Worm (Caenorhabditis elegans) whole organism, early embryonic: Measurements from ENCODE around the gene fbxa-112.
"Not testable (repeated sequence)": the region's sequence is repeated elsewhere in the genome, so short reads cannot be mapped to it uniquely, and the experiment has no call there.

Experiments
- B0310.2 ChIP-seq: sonication (generic microtip); optimal IDR thresholded peaks from 2 replicates; lab custom pipeline; 2016; ENCODE audit warnings: mild to moderate bottlenecking, missing genetic modification characterization, missing compliant biosample characterization
- F13C5.2 ChIP-seq: sonication (generic microtip); optimal IDR thresholded peaks from 2 replicates; lab custom pipeline; 2017; ENCODE audit warnings: mild to moderate bottlenecking, missing genetic modification characterization, inconsistent platforms, missing compliant biosample characterization
- aly-1 ChIP-seq: sonication (generic microtip); optimal IDR thresholded peaks from 2 replicates; lab custom pipeline; 2016; ENCODE audit warnings: missing genetic modification characterization, missing compliant biosample characterization
- ama-1 ChIP-seq: fragments of 150-350 bp; optimal IDR thresholded peaks from 2 replicates; lab custom pipeline; 2014
- ceh-13 ChIP-seq: fragments of 200-800 bp; sonication (Bioruptor generic); optimal IDR thresholded peaks from 2 replicates; lab custom pipeline; 2018; ENCODE audit warnings: mild to moderate bottlenecking, missing genetic modification characterization, missing compliant biosample characterization
- ceh-36 ChIP-seq: sonication (generic microtip); optimal IDR thresholded peaks from 2 replicates; lab custom pipeline; 2016; ENCODE audit warnings: missing genetic modification characterization, inconsistent platforms, missing compliant biosample characterization
- ets-7 ChIP-seq: sonication (generic microtip); optimal IDR thresholded peaks from 2 replicates; lab custom pipeline; 2016; ENCODE audit warnings: missing genotype, missing genetic modification characterization, missing compliant biosample characterization
- flt-1 ChIP-seq: fragments of 200-800 bp; sonication (Bioruptor generic); IDR thresholded peaks from 2 replicates; pipeline ENCODE4 v1.3.6; 2022; ENCODE audit warnings: missing genetic modification characterization, missing compliant biosample characterization
- hmbx-1 ChIP-seq: sonication (generic microtip); optimal IDR thresholded peaks from 2 replicates; lab custom pipeline; 2016; ENCODE audit warnings: mild to moderate bottlenecking, missing genetic modification characterization, missing compliant biosample characterization
- hmg-4 ChIP-seq: fragments of 200-800 bp; sonication (Bioruptor generic); optimal IDR thresholded peaks from 2 replicates; lab custom pipeline; 2018; ENCODE audit warnings: mild to moderate bottlenecking, missing genetic modification characterization, missing compliant biosample characterization
- hnd-1 ChIP-seq: sonication (generic microtip); optimal IDR thresholded peaks from 2 replicates; lab custom pipeline; 2016; ENCODE audit warnings: missing genetic modification characterization, missing compliant biosample characterization
- pes-1 ChIP-seq: fragments of 200-800 bp; sonication (Bioruptor generic); IDR thresholded peaks from 2 replicates; pipeline ENCODE4 v1.3.6; 2022; ENCODE audit warnings: missing genetic modification reagents, missing genetic modification characterization, missing compliant biosample characterization
- scrt-1 ChIP-seq: fragments of 200-800 bp; sonication (Bioruptor generic); IDR thresholded peaks from 2 replicates; pipeline ENCODE4 v1.3.6; 2022; ENCODE audit warnings: missing genetic modification characterization, missing compliant biosample characterization
- sea-1 ChIP-seq: fragments of 200-800 bp; sonication (Bioruptor generic); conservative IDR thresholded peaks from 2 replicates; pipeline ENCODE4 v1.3.6; 2022; ENCODE audit warnings: missing genetic modification characterization, missing compliant biosample characterization
- tbx-11 ChIP-seq: fragments of 200-800 bp; sonication (Bioruptor generic); IDR thresholded peaks from 2 replicates; pipeline ENCODE4 v1.3.6; 2022; ENCODE audit warnings: missing genetic modification characterization, missing compliant biosample characterization
- tbx-37 ChIP-seq: fragments of 200-800 bp; sonication (Bioruptor generic); conservative IDR thresholded peaks from 2 replicates; pipeline ENCODE4 v1.3.6; 2022; ENCODE audit warnings: missing genetic modification reagents, missing genetic modification characterization, missing compliant biosample characterization
- tra-4 ChIP-seq: sonication (generic microtip); optimal IDR thresholded peaks from 2 replicates; lab custom pipeline; 2017; ENCODE audit warnings: missing genetic modification characterization, missing compliant biosample characterization

Gene fbxa-112

DNA sequence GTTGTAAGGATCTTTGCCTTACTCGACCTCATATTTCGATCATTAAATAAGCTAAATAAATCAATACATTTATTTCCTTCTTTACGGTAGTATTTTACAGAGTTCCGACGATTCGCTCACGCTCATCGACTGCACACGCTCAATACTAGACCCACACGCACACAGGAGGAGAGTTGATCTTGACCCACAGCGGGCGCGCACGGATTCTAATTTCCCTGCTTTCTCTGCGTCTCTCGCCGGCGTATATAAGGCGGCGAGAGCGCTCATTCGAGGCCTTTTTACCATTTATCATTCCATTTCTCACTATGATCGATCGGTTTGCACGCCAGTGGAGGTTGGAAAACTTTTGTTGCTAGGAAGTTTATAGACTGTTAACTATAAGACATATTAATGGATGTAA, 2.1 kb upstream of the fbxa-112 start:
- no peak for TF ChIP-seq hmg-4
- TF ChIP-seq ceh-36 (tag; lab: Kevin White, UChicago), result no peak
- no peak for TF ChIP-seq tbx-11
- no peak for TF ChIP-seq tbx-37 (GFP tag; lab: Robert Waterston, UW)
- TF ChIP-seq hnd-1 (tag; lab: Kevin White, UChicago), result no peak
- TF ChIP-seq tra-4, result no peak
- TF ChIP-seq hmbx-1 (tag; lab: Kevin White, UChicago), result no peak
- TF ChIP-seq scrt-1 (GFP tag; lab: Robert Waterston, UW), result no peak
- TF ChIP-seq ama-1, result no peak
- no peak for TF ChIP-seq aly-1 (tag; lab: Kevin White, UChicago)
- no peak for TF ChIP-seq pes-1 (GFP tag; lab: Robert Waterston, UW)
- no peak for TF ChIP-seq ceh-13 (GFP tag; lab: Kevin White, UChicago)
- TF ChIP-seq ets-7 (tag; lab: Kevin White, UChicago), result no peak

DNA sequence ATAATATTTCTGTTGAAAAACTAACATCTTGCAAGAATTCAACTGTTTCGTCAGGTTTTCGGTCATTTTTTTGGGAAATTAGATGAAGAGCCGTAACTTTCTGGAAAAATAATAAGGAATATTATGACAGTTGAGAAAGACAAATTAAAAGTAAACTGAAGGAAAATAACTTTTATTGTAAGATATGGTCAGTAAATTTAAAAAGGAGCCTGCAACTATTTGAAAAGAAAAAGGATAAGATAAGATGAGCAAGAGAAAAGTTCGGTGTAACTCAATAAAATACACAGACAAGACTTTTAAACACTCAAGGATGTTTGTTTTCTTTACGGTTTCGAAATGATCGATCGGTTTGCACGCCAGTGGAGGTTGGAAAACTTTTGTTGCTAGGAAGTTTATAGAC, 1.7 kb upstream of the fbxa-112 start, which contains the start of gene fbxa-111:
Gene fbxa-111, minus strand, starts transcription at position 101 of the 400 bp plus-strand sequence.
- not testable (repeated sequence) for TF ChIP-seq pes-1 (GFP tag; lab: Robert Waterston, UW); hmbx-1 (tag; lab: Kevin White, UChicago); scrt-1 (GFP tag; lab: Robert Waterston, UW)

DNA sequence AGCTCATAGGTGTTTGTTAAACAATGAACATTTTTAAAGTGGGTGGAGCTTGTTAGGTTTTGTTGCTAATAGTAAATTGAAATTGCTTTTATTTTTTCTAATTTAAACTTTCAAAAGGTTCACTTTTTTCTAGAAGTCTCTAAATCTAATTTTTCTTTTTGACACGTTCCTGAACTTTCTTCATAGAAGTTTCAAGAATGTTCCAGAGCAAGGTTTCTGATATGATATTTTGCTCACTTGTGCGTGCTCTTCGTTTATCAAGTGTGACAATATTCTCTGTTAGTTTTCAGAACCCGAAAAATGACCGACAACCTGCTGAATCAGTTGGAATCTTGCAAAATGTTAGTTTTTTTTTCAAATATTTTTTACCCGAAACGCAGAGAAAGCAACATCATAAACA, 9.2 kb downstream of the fbxa-112 start, which contains the start of gene fbxa-148:
Gene fbxa-148, plus strand, starts transcription at position 301 of the 400 bp plus-strand sequence.
- not testable (repeated sequence) for TF ChIP-seq aly-1 (tag; lab: Kevin White, UChicago); ama-1; tbx-37 (GFP tag; lab: Robert Waterston, UW)

ce11 chrV:16927345-16927744, 20.6 kb downstream of the fbxa-112 start, which contains the start of gene Y102A5C.36:
Y102A5C.36 (minus strand) TSS chrV:16927445.
- TF ChIP-seq ceh-36 (tag; lab: Kevin White, UChicago) (no peak), ama-1 (no peak), pes-1 (GFP tag; lab: Robert Waterston, UW) (no peak), ets-7 (tag; lab: Kevin White, UChicago) (no peak), flt-1 (no peak), tbx-11 (no peak), hmbx-1 (tag; lab: Kevin White, UChicago) (no peak), aly-1 (tag; lab: Kevin White, UChicago) (no peak), hmg-4 (no peak), hnd-1 (tag; lab: Kevin White, UChicago) (no peak), tbx-37 (GFP tag; lab: Robert Waterston, UW) (no peak)

- no peak for TF ChIP-seq scrt-1 (GFP tag; lab: Robert Waterston, UW)
- TF ChIP-seq pes-1 (GFP tag; lab: Robert Waterston, UW), result no peak
- no peak for TF ChIP-seq ama-1
- TF ChIP-seq F13C5.2 (tag; lab: Kevin White, UChicago), result no peak
- TF ChIP-seq hmg-4, result no peak
- TF ChIP-seq ets-7 (tag; lab: Kevin White, UChicago), result no peak
- TF ChIP-seq sea-1 (GFP tag; lab: Robert Waterston, UW), result no peak
- TF ChIP-seq ceh-36 (tag; lab: Kevin White, UChicago), result no peak
- no peak for TF ChIP-seq hmbx-1 (tag; lab: Kevin White, UChicago)
- no peak for TF ChIP-seq flt-1
- no peak for TF ChIP-seq hnd-1 (tag; lab: Kevin White, UChicago)
- TF ChIP-seq aly-1 (tag; lab: Kevin White, UChicago), result no peak
- no peak for TF ChIP-seq B0310.2
- no peak for TF ChIP-seq tra-4
- no peak for TF ChIP-seq ceh-13 (GFP tag; lab: Kevin White, UChicago)
- no peak for TF ChIP-seq tbx-11
- TF ChIP-seq tbx-37 (GFP tag; lab: Robert Waterston, UW), result no peak
These were observed 26.0 kb downstream of the fbxa-112 start, which contains the start of gene Y102A5C.4 for ce11 chrV:16921952-16922351. Y102A5C.4 (plus strand) TSS chrV:16922252.

- no peak for TF ChIP-seq hnd-1 (tag; lab: Kevin White, UChicago)
- TF ChIP-seq aly-1 (tag; lab: Kevin White, UChicago), result no peak
- TF ChIP-seq scrt-1 (GFP tag; lab: Robert Waterston, UW), result no peak
These were observed 28.2 kb downstream of the fbxa-112 start for ce11 chrV:16919675-16920074.

- TF ChIP-seq ceh-36 (tag; lab: Kevin White, UChicago), result no peak
- no peak for TF ChIP-seq hnd-1 (tag; lab: Kevin White, UChicago)
- TF ChIP-seq hmbx-1 (tag; lab: Kevin White, UChicago), result no peak
- no peak for TF ChIP-seq flt-1
- no peak for TF ChIP-seq tra-4
These were observed 29.5 kb downstream of the fbxa-112 start, which contains the start of the genes fbxa-206 and Y102A5C.2 for ce11 chrV:16918378-16918777. fbxa-206 (minus strand) TSS chrV:16918478. Y102A5C.2 (plus strand) TSS chrV:16918731.

DNA sequence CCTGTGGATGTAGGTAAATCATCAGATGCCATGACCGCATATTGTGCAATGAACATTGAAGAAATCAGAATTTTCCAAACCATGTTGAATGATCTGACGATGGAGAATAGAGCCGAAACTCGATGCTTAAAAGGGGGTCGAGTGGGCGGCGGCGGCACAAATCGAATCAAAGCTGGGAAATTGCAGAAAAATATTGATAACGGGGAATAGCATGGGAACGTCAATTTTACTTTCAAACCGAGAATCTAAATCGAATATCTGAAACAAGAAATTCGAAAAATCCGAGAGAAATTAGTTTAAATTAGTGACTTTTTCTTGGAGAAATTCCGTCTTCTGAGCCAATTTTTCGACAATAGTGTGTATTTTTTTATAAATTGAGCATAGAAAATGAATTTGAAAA, 31.8 kb downstream of the fbxa-112 start, which contains the start of gene F09C6.10:
Gene F09C6.10, minus strand, starts transcription at position 101 of the 400 bp plus-strand sequence.
- TF ChIP-seq scrt-1 (GFP tag; lab: Robert Waterston, UW) (no peak), B0310.2 (no peak), tbx-11 (no peak), ceh-13 (GFP tag; lab: Kevin White, UChicago) (no peak), ama-1 (no peak), flt-1 (no peak), tbx-37 (GFP tag; lab: Robert Waterston, UW) (no peak), sea-1 (GFP tag; lab: Robert Waterston, UW) (no peak), hnd-1 (tag; lab: Kevin White, UChicago) (no peak), hmg-4 (no peak), aly-1 (tag; lab: Kevin White, UChicago) (no peak), pes-1 (GFP tag; lab: Robert Waterston, UW) (no peak), tra-4 (no peak)
